Fruit fly (Drosophila melanogaster) whole organism, embryonic: Measurements from ENCODE around the gene CG14034.

Experiments
- Adf1 ChIP-seq: fragments of 200-800 bp; sonication (Bioruptor generic); IDR thresholded peaks from 2 replicates; pipeline ENCODE4 v1.3.6; 2022; ENCODE audit warnings: missing biosample characterization, missing genetic modification characterization
- Atf6 ChIP-seq: fragments of 200-800 bp; sonication (Bioruptor generic); IDR thresholded peaks from 2 replicates; pipeline ENCODE4 v1.3.6; 2022; ENCODE audit warnings: missing biosample characterization, missing genetic modification characterization
- CG10543 ChIP-seq: fragments of 200-800 bp; sonication (Bioruptor generic); optimal IDR thresholded peaks from 3 replicates; lab custom pipeline; 2017; ENCODE audit warnings: missing biosample characterization, mild to moderate bottlenecking, missing genetic modification characterization, moderate library complexity
- CG10565 ChIP-seq: fragments of 200-800 bp; sonication (Bioruptor generic); optimal IDR thresholded peaks from 3 replicates; lab custom pipeline; 2016; ENCODE audit warnings: missing biosample characterization, mild to moderate bottlenecking, missing genetic modification characterization
- CG10959 ChIP-seq: fragments of 200-800 bp; sonication (Bioruptor generic); IDR thresholded peaks from 2 replicates; pipeline ENCODE4 v1.3.6; 2022; ENCODE audit warnings: missing biosample characterization, missing genetic modification characterization
- CG1603 ChIP-seq: fragments of 200-800 bp; sonication (Bioruptor generic); optimal IDR thresholded peaks from 2 replicates; lab custom pipeline; 2019; ENCODE audit warnings: missing biosample characterization, mild to moderate bottlenecking, missing genetic modification characterization, moderate library complexity
- CG16779 ChIP-seq: fragments of 200-800 bp; sonication (Bioruptor generic); IDR thresholded peaks from 2 replicates; pipeline ENCODE4 v1.3.6; 2022; ENCODE audit warnings: missing biosample characterization, missing genetic modification characterization
- CG17802 ChIP-seq: fragments of 200-800 bp; sonication (Bioruptor generic); optimal IDR thresholded peaks from 2 replicates; lab custom pipeline; 2018; ENCODE audit warnings: missing biosample characterization, mild to moderate bottlenecking, missing genetic modification characterization, moderate library complexity
- CG2712 ChIP-seq: fragments of 200-800 bp; optimal IDR thresholded peaks from 3 replicates; lab custom pipeline; 2019; ENCODE audit warnings: missing biosample characterization, mild to moderate bottlenecking, missing genetic modification characterization, moderate library complexity
- CG30431 ChIP-seq: fragments of 200-800 bp; sonication (Bioruptor generic); optimal IDR thresholded peaks from 2 replicates; lab custom pipeline; 2017; ENCODE audit warnings: missing biosample characterization, missing genetic modification characterization
- CG4404 ChIP-seq: fragments of 200-800 bp; sonication (Bioruptor generic); IDR thresholded peaks from 2 replicates; pipeline ENCODE4 v1.3.6; 2022; ENCODE audit warnings: missing biosample characterization, missing genetic modification characterization
- CG4424 ChIP-seq: fragments of 200-800 bp; sonication (Bioruptor generic); optimal IDR thresholded peaks from 3 replicates; lab custom pipeline; 2016; ENCODE audit warnings: missing biosample characterization, missing genetic modification characterization
- CG5180 ChIP-seq: fragments of 200-800 bp; sonication (Bioruptor generic); optimal IDR thresholded peaks from 3 replicates; lab custom pipeline; 2017; ENCODE audit warnings: missing biosample characterization, missing genetic modification characterization, mild to moderate bottlenecking, moderate library complexity, missing genetic modification reagents
- CG6813 ChIP-seq: fragments of 200-800 bp; sonication (Bioruptor generic); optimal IDR thresholded peaks from 2 replicates; lab custom pipeline; 2017; ENCODE audit warnings: missing biosample characterization, missing genetic modification characterization, mild to moderate bottlenecking, moderate library complexity, missing genetic modification reagents
- CG7987 ChIP-seq: fragments of 200-800 bp; sonication (Bioruptor generic); optimal IDR thresholded peaks from 2 replicates; lab custom pipeline; 2018; ENCODE audit warnings: missing biosample characterization, mild to moderate bottlenecking, missing genetic modification characterization, moderate library complexity
- CG8359 ChIP-seq: fragments of 200-800 bp; sonication (Bioruptor generic); optimal IDR thresholded peaks from 2 replicates; lab custom pipeline; 2017; ENCODE audit warnings: missing biosample characterization, mild to moderate bottlenecking, missing genetic modification characterization, borderline replicate concordance
- D ChIP-seq, 2 experiments: fragments of 200-800 bp in 1 of 2; fragments of >200 bp in 1 of 2; sonication (Bioruptor generic) in 1 of 2; optimal IDR thresholded peaks; 2 replicates in 1 of 2; 3 replicates in 1 of 2; lab custom pipeline; 2017; ENCODE audit warnings: mild to moderate bottlenecking in 1 of 2, missing biosample characterization in 1 of 2, missing genetic modification characterization in 1 of 2, missing genetic modification reagents in 1 of 2
- Drgx ChIP-seq: fragments of 200-800 bp; sonication (Bioruptor generic); IDR thresholded peaks from 2 replicates; pipeline ENCODE4 v1.3.6; 2022; ENCODE audit warnings: missing biosample characterization, missing genetic modification characterization
- E2f2 ChIP-seq: fragments of 200-800 bp; sonication (Bioruptor generic); IDR thresholded peaks from 2 replicates; pipeline ENCODE4 v1.3.6; 2022; ENCODE audit warnings: missing biosample characterization, missing genetic modification characterization
- Ets65A ChIP-seq: fragments of 200-800 bp; sonication (Bioruptor generic); peaks from one replicate; lab custom pipeline; 2016; ENCODE audit warnings: missing biosample characterization, missing genetic modification characterization
- Hsf ChIP-seq: fragments of 200-800 bp; sonication (Bioruptor generic); optimal IDR thresholded peaks from 3 replicates; lab custom pipeline; 2016; ENCODE audit warnings: missing biosample characterization, missing genetic modification characterization
- Lhr ChIP-seq: fragments of 200-800 bp; sonication (Bioruptor generic); optimal IDR thresholded peaks from 3 replicates; lab custom pipeline; 2017; ENCODE audit warnings: mild to moderate bottlenecking, missing biosample characterization, missing genetic modification reagents, missing genetic modification characterization
- Med ChIP-seq: fragments of 200-800 bp; sonication (Bioruptor generic); peaks from one replicate; lab custom pipeline; 2016; ENCODE audit warnings: missing biosample characterization, missing genetic modification characterization, mild to moderate bottlenecking, inconsistent platforms, moderate library complexity
- Rfx ChIP-seq: fragments of 200-800 bp; sonication (Bioruptor generic); IDR thresholded peaks from 2 replicates; pipeline ENCODE4 v1.3.6; 2022; ENCODE audit warnings: missing biosample characterization, missing genetic modification characterization
- Ssrp ChIP-seq: fragments of 200-800 bp; sonication (Bioruptor generic); optimal IDR thresholded peaks from 2 replicates; lab custom pipeline; 2018; ENCODE audit warnings: missing biosample characterization, mild to moderate bottlenecking, missing genetic modification characterization, moderate library complexity
- Xrp1 ChIP-seq: fragments of 200-800 bp; sonication (Bioruptor generic); IDR thresholded peaks from 2 replicates; pipeline ENCODE4 v1.3.6; 2022; ENCODE audit warnings: missing biosample characterization, missing genetic modification characterization
- YL-1 ChIP-seq: fragments of 200-800 bp; sonication (Bioruptor generic); optimal IDR thresholded peaks from 3 replicates; lab custom pipeline; 2017; ENCODE audit warnings: missing biosample characterization, mild to moderate bottlenecking, missing genetic modification characterization
- crc ChIP-seq: fragments of 200-800 bp; sonication (Bioruptor generic); optimal IDR thresholded peaks from 2 replicates; lab custom pipeline; 2016; ENCODE audit warnings: missing biosample characterization, missing genetic modification characterization
- dm ChIP-seq: fragments of 200-800 bp; sonication (Bioruptor generic); optimal IDR thresholded peaks from 3 replicates; lab custom pipeline; 2016; ENCODE audit warnings: missing biosample characterization, missing genetic modification characterization
- dmrt11E ChIP-seq: fragments of 200-800 bp; sonication (Bioruptor generic); optimal IDR thresholded peaks from 3 replicates; lab custom pipeline; 2018; ENCODE audit warnings: missing biosample characterization, mild to moderate bottlenecking, missing genetic modification characterization, moderate library complexity
- dmrt99B ChIP-seq: fragments of 200-800 bp; sonication (Bioruptor generic); optimal IDR thresholded peaks from 2 replicates; lab custom pipeline; 2018; ENCODE audit warnings: missing biosample characterization, mild to moderate bottlenecking, missing genetic modification characterization, moderate library complexity
- exex ChIP-seq: fragments of 200-800 bp; sonication (Bioruptor generic); optimal IDR thresholded peaks from 4 replicates; lab custom pipeline; 2018; ENCODE audit warnings: missing biosample characterization, mild to moderate bottlenecking, missing genetic modification characterization, moderate library complexity
- fd96Cb ChIP-seq: fragments of 200-800 bp; sonication (Bioruptor generic); optimal IDR thresholded peaks from 2 replicates; lab custom pipeline; 2018; ENCODE audit warnings: missing biosample characterization, mild to moderate bottlenecking, missing genetic modification characterization, moderate library complexity
- gcm ChIP-seq: fragments of 200-800 bp; sonication (Bioruptor generic); optimal IDR thresholded peaks from 2 replicates; lab custom pipeline; 2019; ENCODE audit warnings: missing biosample characterization, mild to moderate bottlenecking, missing genetic modification characterization, moderate library complexity
- ken ChIP-seq: fragments of 200-800 bp; sonication (Bioruptor generic); IDR thresholded peaks from 3 replicates; pipeline ENCODE4 v1.3.6; 2022; ENCODE audit warnings: missing biosample characterization, missing genetic modification characterization
- lola ChIP-seq, 3 experiments: fragments of >200 bp in 2 of 3; fragments of 200-800 bp in 1 of 3; sonication (Bioruptor generic) in 1 of 3; optimal IDR thresholded peaks; 2 replicates each; lab custom pipeline; 2017 to 2019; ENCODE audit warnings: missing biosample characterization in 3 of 3, missing genetic modification characterization in 3 of 3, mild to moderate bottlenecking in 1 of 3, moderate library complexity in 1 of 3
- nom ChIP-seq: fragments of 200-800 bp; sonication (Bioruptor generic); optimal IDR thresholded peaks from 2 replicates; lab custom pipeline; 2017; ENCODE audit warnings: missing biosample characterization, missing genetic modification characterization, mild to moderate bottlenecking, moderate library complexity, missing genetic modification reagents
- org-1 ChIP-seq: fragments of 200-800 bp; sonication (Bioruptor generic); optimal IDR thresholded peaks from 2 replicates; lab custom pipeline; 2017; ENCODE audit warnings: missing biosample characterization, missing genetic modification characterization
- phol ChIP-seq: fragments of 200-800 bp; sonication (Bioruptor generic); optimal IDR thresholded peaks from 3 replicates; lab custom pipeline; 2018; ENCODE audit warnings: missing biosample characterization, mild to moderate bottlenecking, missing genetic modification characterization, moderate library complexity
- pita ChIP-seq: fragments of 200-800 bp; sonication (Bioruptor generic); optimal IDR thresholded peaks from 2 replicates; lab custom pipeline; 2017; ENCODE audit warnings: missing biosample characterization, mild to moderate bottlenecking, missing genetic modification characterization
- ranshi ChIP-seq: fragments of 200-800 bp; sonication (Bioruptor generic); IDR thresholded peaks from 2 replicates; pipeline ENCODE4 v1.3.6; 2022; ENCODE audit warnings: missing biosample characterization, missing genetic modification characterization
- ro ChIP-seq: fragments of 200-800 bp; sonication (Bioruptor generic); IDR thresholded peaks from 2 replicates; pipeline ENCODE4 v1.3.6; 2022; ENCODE audit warnings: missing biosample characterization, missing genetic modification characterization
- sqz ChIP-seq: fragments of 200-800 bp; sonication (Bioruptor generic); optimal IDR thresholded peaks from 3 replicates; lab custom pipeline; 2018; ENCODE audit warnings: missing biosample characterization, mild to moderate bottlenecking, missing genetic modification characterization
- twi ChIP-seq: fragments of 200-800 bp; optimal IDR thresholded peaks from 2 replicates; lab custom pipeline; 2019; ENCODE audit warnings: missing biosample characterization, mild to moderate bottlenecking, missing genetic modification characterization, moderate library complexity
- unc-4 ChIP-seq: fragments of 200-800 bp; sonication (Bioruptor generic); IDR thresholded peaks from 2 replicates; pipeline ENCODE4 v1.3.6; 2022; ENCODE audit warnings: missing biosample characterization, missing genetic modification characterization; ENCODE audit not compliant: partially characterized antibody

Gene CG14034

DNA sequence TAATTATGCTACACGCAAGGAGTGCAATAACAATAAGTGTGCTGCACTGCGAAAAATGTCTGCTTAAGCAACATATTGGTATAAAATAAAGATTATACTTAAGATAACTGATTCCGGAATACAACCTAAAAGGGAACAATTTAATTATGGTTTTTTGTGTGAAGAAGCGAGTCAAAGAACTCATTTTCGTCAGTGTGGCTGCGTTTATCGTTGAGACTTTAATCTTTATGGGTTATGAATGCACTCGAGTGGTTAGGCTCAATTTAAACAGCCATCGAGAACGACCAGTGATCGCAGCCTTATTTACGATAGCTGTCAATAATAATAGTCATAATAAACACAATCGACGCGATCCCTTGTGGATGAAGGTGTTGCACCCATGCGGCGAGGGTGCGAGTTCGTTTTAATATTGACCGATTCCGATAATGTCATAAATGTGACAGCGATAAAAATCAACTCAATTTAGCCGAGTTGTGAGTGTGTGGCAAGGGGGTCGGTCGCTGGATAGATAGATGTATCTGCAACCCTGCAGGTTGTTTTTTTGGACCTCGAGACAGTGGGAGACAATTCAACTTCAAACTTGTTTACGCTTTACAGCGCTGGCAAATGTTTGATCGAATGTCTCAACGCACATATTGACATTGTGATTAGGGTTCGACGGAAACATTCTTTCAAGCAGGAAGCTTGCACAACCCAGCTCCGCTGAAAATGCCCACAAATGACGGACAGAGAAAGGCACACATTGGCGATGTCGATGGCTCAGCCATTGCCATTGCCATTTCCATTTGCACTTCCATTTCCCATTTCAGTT lies 39.9 kb upstream of the CG14034 start (continued):
- no peak for TF ChIP-seq CG16779 (GFP tag; lab: Robert Waterston, UW)
- TF ChIP-seq CG10543 (GFP tag; lab: Kevin White, UChicago), result peak; percentile 28

- TF ChIP-seq CG8359 (GFP tag; lab: Kevin White, UChicago), result peak; percentile 8
- no peak for TF ChIP-seq CG6813 (GFP tag; lab: Kevin White, UChicago)
- TF ChIP-seq Drgx, result peak; percentile 72
- TF ChIP-seq CG7987, result no peak
- TF ChIP-seq CG10565 (GFP tag; lab: Kevin White, UChicago), result no peak
- TF ChIP-seq ken (GFP tag; lab: Robert Waterston, UW), result no peak
- no peak for TF ChIP-seq CG4404
- TF ChIP-seq CG1603 (tag; lab: Kevin White, UChicago), result peak; percentile 52
- TF ChIP-seq CG2712 (tag; lab: Kevin White, UChicago), result no peak
- no peak for TF ChIP-seq Adf1 (GFP tag; lab: Robert Waterston, UW)
- TF ChIP-seq ro (GFP tag; lab: Robert Waterston, UW), result no peak
- peak; percentile 6 for TF ChIP-seq Ets65A (GFP tag; lab: Kevin White, UChicago)
- no peak for TF ChIP-seq dm (GFP tag; lab: Kevin White, UChicago)
- TF ChIP-seq Lhr (GFP tag; lab: Kevin White, UChicago), result no peak
- TF ChIP-seq gcm (GFP tag; lab: Kevin White, UChicago), result no peak
- TF ChIP-seq CG17802 (tag; lab: Kevin White, UChicago), result no peak
- TF ChIP-seq Hsf (GFP tag; lab: Kevin White, UChicago), result no peak
- TF ChIP-seq lola (GFP tag; optimal IDR thresholded peaks at IDR 0.05; lab: Kevin White, UChicago), result peak in 1 of 3 experiments; percentile 8
- no peak for TF ChIP-seq CG5180
- peak; percentile 2 for TF ChIP-seq CG4424
- peak; percentile 23 for TF ChIP-seq phol
- peak; percentile 28 for TF ChIP-seq dmrt11E (tag; lab: Kevin White, UChicago)
- no peak for TF ChIP-seq YL-1
- peak; percentile 13 for TF ChIP-seq dmrt99B (tag; lab: Kevin White, UChicago)
- TF ChIP-seq twi (tag; lab: Kevin White, UChicago), result no peak
- no peak for TF ChIP-seq crc
- no peak for TF ChIP-seq Atf6 (GFP tag; lab: Robert Waterston, UW)
- TF ChIP-seq CG30431 (GFP tag; lab: Kevin White, UChicago), result peak; percentile 8
- no peak for TF ChIP-seq sqz (GFP tag; lab: Kevin White, UChicago)
- TF ChIP-seq pita (GFP tag; lab: Kevin White, UChicago), result no peak
- TF ChIP-seq ranshi, result no peak
- peak; percentile 12 for TF ChIP-seq Ssrp (tag; lab: Kevin White, UChicago)
- TF ChIP-seq Xrp1, result peak; percentile 31; the same call in 1 of the 2 replicates
- no peak for TF ChIP-seq D (optimal IDR thresholded peaks at IDR 0.05; lab: Kevin White, UChicago)
- TF ChIP-seq D (GFP tag; optimal IDR thresholded peaks at IDR 0.05; lab: Kevin White, UChicago), result peak; percentile 6
- peak; percentile 79 for TF ChIP-seq nom (GFP tag; lab: Kevin White, UChicago)
- TF ChIP-seq CG10959 (GFP tag; lab: Robert Waterston, UW), result no peak
- no peak for TF ChIP-seq org-1 (GFP tag; lab: Kevin White, UChicago)
- TF ChIP-seq fd96Cb (tag; lab: Kevin White, UChicago), result peak; percentile 10
- no peak for TF ChIP-seq exex
- peak; percentile 56 for TF ChIP-seq Med (GFP tag; lab: Kevin White, UChicago)
- no peak for TF ChIP-seq unc-4 (GFP tag; lab: Robert Waterston, UW)
- no peak for TF ChIP-seq Rfx (GFP tag; lab: Robert Waterston, UW)
- TF ChIP-seq E2f2 (GFP tag; lab: Robert Waterston, UW), result no peak
Measured at dm6 chr2L:5254105-5254711, 37.9 kb upstream of the CG14034 start.
